Worm (Caenorhabditis elegans): ENCODE data around the gene scc-2.

ce11 chrII:286551-286724, 23.0 kb upstream of the scc-2 start, which contains the start of gene misc-1:
- no peak for TF ChIP-seq zag-1 (tag; optimal IDR thresholded peaks at IDR 0.05)
- no peak for TF ChIP-seq nhr-21 (tag; optimal IDR thresholded peaks at IDR 0.05)
- TF ChIP-seq blmp-1 (tag; optimal IDR thresholded peaks at IDR 0.05; ENCODE audit: insufficient read depth) = no peak
